Fruit fly (Drosophila melanogaster): ENCODE data around the gene CG8679.

Gene CG8679

DNA sequence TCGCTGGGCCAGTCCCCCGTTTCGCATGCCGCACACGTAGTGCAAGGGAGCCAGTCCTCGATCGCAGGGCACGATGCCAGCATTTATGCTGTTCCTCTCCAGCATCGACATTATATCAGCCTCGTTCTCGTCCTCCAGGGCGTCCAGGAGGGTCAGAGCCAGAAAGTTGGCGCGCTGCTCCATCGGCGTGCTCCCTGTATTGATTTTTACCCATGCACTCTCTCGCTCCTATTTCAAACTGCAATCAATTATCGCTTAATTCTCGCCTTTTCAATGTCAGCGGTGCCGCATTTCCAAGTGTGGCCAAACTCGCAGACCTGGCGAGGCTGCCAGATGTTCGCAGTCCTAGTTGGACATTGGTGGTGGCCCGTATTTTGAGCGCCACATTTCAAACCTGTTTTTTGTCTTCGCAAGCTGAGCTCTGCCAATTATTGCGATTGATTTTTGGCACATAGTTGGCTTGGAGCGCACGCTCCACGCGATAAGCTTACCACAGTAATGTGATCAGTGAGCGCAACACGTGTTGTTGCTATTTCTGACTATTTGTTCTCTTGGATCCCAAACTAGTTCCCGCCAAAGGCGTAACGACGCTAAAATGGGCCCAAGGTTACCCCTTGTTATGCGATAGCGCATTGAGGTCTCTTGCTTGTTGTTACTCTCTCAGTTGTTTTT lies at the start of gene CG8679:
CG8679 (minus strand) TSS at position 305 of the 672 bp plus-strand sequence.
- TF ChIP-seq CG12605 (GFP tag; IDR thresholded peaks at IDR 0.05) (no peak), Snoo (tag; optimal IDR thresholded peaks at IDR 0.05) (no peak), fd96Ca (GFP tag; IDR thresholded peaks at IDR 0.05) (0 out of 3 replicates have a peak, but pooled peaks have one; percentile 22), rn (GFP tag; IDR thresholded peaks at IDR 0.05) (no peak), EcR (GFP tag; optimal IDR thresholded peaks at IDR 0.05) (peak; percentile 15), Ets98B (GFP tag; IDR thresholded peaks at IDR 0.05) (no peak), CG34367 (tag; optimal IDR thresholded peaks at IDR 0.05) (no peak)

- TF ChIP-seq EcR (GFP tag; optimal IDR thresholded peaks at IDR 0.05) (no peak), rn (GFP tag; IDR thresholded peaks at IDR 0.05) (no peak), CG4496 (GFP tag; IDR thresholded peaks at IDR 0.05) (no peak), CG9948 (tag; optimal IDR thresholded peaks at IDR 0.05) (no peak), CG13204 (GFP tag; optimal IDR thresholded peaks at IDR 0.05) (no peak), Pif1B (GFP tag; optimal IDR thresholded peaks at IDR 0.05) (no peak), CG34367 (tag; optimal IDR thresholded peaks at IDR 0.05) (no peak), D1 (tag; optimal IDR thresholded peaks at IDR 0.05) (no peak), gl (tag; optimal IDR thresholded peaks at IDR 0.05) (no peak), CG12605 (GFP tag; IDR thresholded peaks at IDR 0.05) (no peak), CG14655 (GFP tag; optimal IDR thresholded peaks at IDR 0.05) (no peak), CG17806 (tag; optimal IDR thresholded peaks at IDR 0.05) (no peak), Ets98B (GFP tag; IDR thresholded peaks at IDR 0.05) (no peak), CG15710 (tag; optimal IDR thresholded peaks at IDR 0.05) (no peak), Pif1A (GFP tag; optimal IDR thresholded peaks at IDR 0.05) (no peak), CG32121 (GFP tag; IDR thresholded peaks at IDR 0.05) (no peak)
Observed at dm6 chr2L:21268140-21268539, 49.8 kb upstream of the CG8679 start.

DNA sequence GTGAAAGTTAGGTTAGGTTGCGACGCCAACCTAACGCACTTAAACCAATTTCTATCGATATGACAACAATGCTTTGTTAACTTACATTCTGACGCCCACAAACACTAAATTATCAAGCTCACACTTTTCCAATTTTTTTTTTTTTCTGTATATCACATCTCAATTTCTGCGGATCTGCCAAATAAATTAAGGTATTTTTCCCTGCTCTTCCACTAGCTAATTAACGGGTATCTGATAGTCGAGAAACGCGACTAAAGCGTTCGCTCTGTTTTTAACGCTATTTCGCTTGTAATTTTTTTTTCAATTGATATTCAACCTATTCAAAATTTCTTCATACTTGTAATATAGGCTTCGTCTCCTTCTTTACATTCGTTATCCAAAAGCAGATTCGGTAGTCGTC lies 47.9 kb upstream of the CG8679 start:
- TF ChIP-seq CG17806 (tag; optimal IDR thresholded peaks at IDR 0.05) = no peak
- no peak for TF ChIP-seq CG15710 (tag; optimal IDR thresholded peaks at IDR 0.05)
- no peak for TF ChIP-seq CG32121 (GFP tag; IDR thresholded peaks at IDR 0.05)
- no peak for TF ChIP-seq CG14655 (GFP tag; optimal IDR thresholded peaks at IDR 0.05)
- TF ChIP-seq CG9948 (tag; optimal IDR thresholded peaks at IDR 0.05) = no peak
- TF ChIP-seq CG10348 (GFP tag; IDR thresholded peaks at IDR 0.05) = no peak
- no peak for TF ChIP-seq fd96Ca (GFP tag; IDR thresholded peaks at IDR 0.05)
- TF ChIP-seq CG8301 (tag; optimal IDR thresholded peaks at IDR 0.05) = no peak
- no peak for TF ChIP-seq Ets98B (GFP tag; IDR thresholded peaks at IDR 0.05)
- TF ChIP-seq CG13204 (GFP tag; optimal IDR thresholded peaks at IDR 0.05) = no peak
- no peak for TF ChIP-seq Snoo (tag; optimal IDR thresholded peaks at IDR 0.05)

DNA sequence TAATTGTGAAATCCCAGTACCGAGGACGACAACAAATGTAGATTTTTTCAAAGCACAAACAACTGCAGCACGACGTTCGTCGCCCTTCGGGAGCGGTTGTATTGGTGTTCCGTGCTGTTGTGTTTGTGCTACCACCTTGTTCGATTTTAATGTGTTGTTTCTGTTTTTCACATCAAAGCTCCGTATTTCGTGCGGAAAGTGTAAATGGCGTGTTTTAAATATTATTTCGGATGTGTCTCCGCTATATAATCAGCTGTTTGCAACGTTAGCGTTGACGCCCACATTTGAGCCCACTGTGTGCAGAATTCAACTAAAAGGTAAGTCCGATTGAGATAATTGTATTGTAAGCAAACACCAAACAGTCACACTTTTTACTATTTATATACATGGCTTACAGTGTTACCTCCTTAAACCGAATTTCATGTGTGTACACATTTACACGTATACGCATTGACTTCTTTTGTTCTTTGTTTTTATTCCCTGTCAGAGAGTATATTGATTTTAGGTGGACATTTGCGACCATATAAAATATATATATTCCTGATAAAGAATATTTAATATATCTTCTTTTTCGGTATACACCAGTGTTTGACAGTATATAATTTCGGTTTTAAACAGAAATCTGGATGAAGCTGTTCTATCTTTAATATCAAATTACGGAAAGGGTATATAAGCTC lies 45.3 kb upstream of the CG8679 start:
- TF ChIP-seq CG12605 (GFP tag; IDR thresholded peaks at IDR 0.05) (no peak), CG4496 (GFP tag; IDR thresholded peaks at IDR 0.05) (no peak), Pif1A (GFP tag; optimal IDR thresholded peaks at IDR 0.05) (peak; percentile 18), CG9948 (tag; optimal IDR thresholded peaks at IDR 0.05) (peak; percentile 36), CG8301 (tag; optimal IDR thresholded peaks at IDR 0.05) (peak; percentile 25), Pif1B (GFP tag; optimal IDR thresholded peaks at IDR 0.05) (peak; percentile 63), gl (tag; optimal IDR thresholded peaks at IDR 0.05) (no peak), CG17806 (tag; optimal IDR thresholded peaks at IDR 0.05) (peak; percentile 4)

dm6 chr2L:21262832-21263231 lies 44.5 kb upstream of the CG8679 start, which contains the start of gene CG8671:
Gene CG8671 (plus strand): TSS chr2L:21262956.
- TF ChIP-seq CG9948 (tag; optimal IDR thresholded peaks at IDR 0.05) = no peak
- TF ChIP-seq Ets98B (GFP tag; IDR thresholded peaks at IDR 0.05) = no peak
- TF ChIP-seq CG32121 (GFP tag; IDR thresholded peaks at IDR 0.05) = peak; percentile 14; the same call in 1 of the 2 replicates
- no peak for TF ChIP-seq CG15710 (tag; optimal IDR thresholded peaks at IDR 0.05)
- no peak for TF ChIP-seq Pif1A (GFP tag; optimal IDR thresholded peaks at IDR 0.05)
- no peak for TF ChIP-seq D1 (tag; optimal IDR thresholded peaks at IDR 0.05)
- TF ChIP-seq CG4496 (GFP tag; IDR thresholded peaks at IDR 0.05) = no peak
- TF ChIP-seq Pif1B (GFP tag; optimal IDR thresholded peaks at IDR 0.05) = no peak
- no peak for TF ChIP-seq CG8301 (tag; optimal IDR thresholded peaks at IDR 0.05)

DNA sequence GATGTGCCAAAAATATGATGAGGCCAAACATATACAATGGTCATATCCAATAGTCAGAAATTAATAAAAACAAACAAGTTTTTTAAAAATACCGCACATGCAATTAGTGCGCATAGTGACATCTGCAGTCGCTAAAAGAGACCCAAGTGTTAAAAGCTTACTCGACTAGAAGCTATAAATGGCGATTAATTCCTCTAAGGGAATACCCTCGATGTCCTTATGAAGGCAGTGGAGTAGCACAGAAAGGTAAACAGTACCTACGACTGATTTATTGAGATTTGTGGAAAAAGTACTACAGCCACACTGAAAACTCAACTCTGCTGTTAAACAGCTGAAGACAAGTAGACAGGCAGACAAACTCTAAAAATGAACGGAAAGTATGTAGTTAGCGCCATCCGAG lies 42.5 kb upstream of the CG8679 start:
- TF ChIP-seq CG8159 (tag; optimal IDR thresholded peaks at IDR 0.05) (no peak), CG4496 (GFP tag; IDR thresholded peaks at IDR 0.05) (no peak), rn (GFP tag; IDR thresholded peaks at IDR 0.05) (no peak), D1 (tag; optimal IDR thresholded peaks at IDR 0.05) (peak; percentile 66), Ets98B (GFP tag; IDR thresholded peaks at IDR 0.05) (no peak; the same call in 1 of the 2 replicates), EcR (GFP tag; optimal IDR thresholded peaks at IDR 0.05) (no peak), CG14655 (GFP tag; optimal IDR thresholded peaks at IDR 0.05) (no peak), CG12605 (GFP tag; IDR thresholded peaks at IDR 0.05) (no peak), Snoo (tag; optimal IDR thresholded peaks at IDR 0.05) (no peak), CG9948 (tag; optimal IDR thresholded peaks at IDR 0.05) (peak; percentile 8), CG32121 (GFP tag; IDR thresholded peaks at IDR 0.05) (peak; percentile 49; the same call in 1 of the 2 replicates), gl (tag; optimal IDR thresholded peaks at IDR 0.05) (no peak), fd96Ca (GFP tag; IDR thresholded peaks at IDR 0.05) (no peak), Pif1A (GFP tag; optimal IDR thresholded peaks at IDR 0.05) (peak; percentile 13), Pif1B (GFP tag; optimal IDR thresholded peaks at IDR 0.05) (no peak), CG13204 (GFP tag; optimal IDR thresholded peaks at IDR 0.05) (no peak), CG34367 (tag; optimal IDR thresholded peaks at IDR 0.05) (no peak), CG17806 (tag; optimal IDR thresholded peaks at IDR 0.05) (peak; percentile 37), CG10348 (GFP tag; IDR thresholded peaks at IDR 0.05) (no peak), CG15710 (tag; optimal IDR thresholded peaks at IDR 0.05) (no peak), CG8301 (tag; optimal IDR thresholded peaks at IDR 0.05) (peak; percentile 29)

Measured in whole organism, pupa.